Fruit fly (Drosophila melanogaster) whole organism, embryonic: ENCODE results near the gene CG4230.

Source experiments
- Atf3 ChIP-seq: fragments of 200-800 bp; sonication (Bioruptor generic); optimal IDR thresholded peaks from 3 replicates; lab custom pipeline; 2016; ENCODE audit warnings: missing biosample characterization, missing genetic modification characterization
- BEAF-32 ChIP-seq: fragments of 200-800 bp; sonication (Bioruptor generic); optimal IDR thresholded peaks from 3 replicates; lab custom pipeline; 2017; ENCODE audit warnings: missing biosample characterization, missing genetic modification characterization, mild to moderate bottlenecking, moderate library complexity, missing genetic modification reagents
- CG10462 ChIP-seq: fragments of 200-800 bp; sonication (Bioruptor generic); optimal IDR thresholded peaks from 2 replicates; lab custom pipeline; 2016; ENCODE audit warnings: missing biosample characterization, missing genetic modification characterization
- CG11247 ChIP-seq: fragments of 200-800 bp; sonication (Bioruptor generic); IDR thresholded peaks from 2 replicates; pipeline ENCODE4 v1.3.6; 2022; ENCODE audit warnings: missing biosample characterization, missing genetic modification characterization
- CG12391 ChIP-seq: fragments of 200-800 bp; sonication (Bioruptor generic); optimal IDR thresholded peaks from 3 replicates; lab custom pipeline; 2018; ENCODE audit warnings: missing biosample characterization, mild to moderate bottlenecking, missing genetic modification characterization, moderate library complexity
- CG12942 ChIP-seq: fragments of 200-800 bp; sonication (Bioruptor generic); optimal IDR thresholded peaks from 3 replicates; lab custom pipeline; 2016; ENCODE audit warnings: missing biosample characterization, missing genetic modification characterization
- CG14710 ChIP-seq: fragments of 200-800 bp; sonication (Bioruptor generic); optimal IDR thresholded peaks from 3 replicates; lab custom pipeline; 2019; ENCODE audit warnings: missing biosample characterization, mild to moderate bottlenecking, missing genetic modification characterization, moderate library complexity
- CG14860 ChIP-seq: fragments of 200-800 bp; sonication (Bioruptor generic); IDR thresholded peaks from 3 replicates; pipeline ENCODE4 v1.3.6; 2022; ENCODE audit warnings: missing biosample characterization, missing genetic modification characterization; ENCODE audit not compliant: partially characterized antibody
- CG15514 ChIP-seq: fragments of 200-800 bp; sonication (Bioruptor generic); optimal IDR thresholded peaks from 3 replicates; lab custom pipeline; 2017; ENCODE audit warnings: missing biosample characterization, missing genetic modification characterization, mild to moderate bottlenecking, moderate library complexity, missing genetic modification reagents
- CG15601 ChIP-seq: fragments of 200-800 bp; sonication (Bioruptor generic); optimal IDR thresholded peaks from 3 replicates; lab custom pipeline; 2019; ENCODE audit warnings: missing biosample characterization, mild to moderate bottlenecking, missing genetic modification characterization, moderate library complexity
- CG16813 ChIP-seq: fragments of 200-800 bp; sonication (Bioruptor generic); IDR thresholded peaks from 3 replicates; pipeline ENCODE4 v1.3.6; 2022; ENCODE audit warnings: missing biosample characterization, missing genetic modification characterization; ENCODE audit not compliant: partially characterized antibody
- CG17829 ChIP-seq: fragments of 200-800 bp; optimal IDR thresholded peaks from 2 replicates; lab custom pipeline; 2019; ENCODE audit warnings: missing biosample characterization, mild to moderate bottlenecking, missing genetic modification characterization, moderate library complexity
- CG18262 ChIP-seq: fragments of 200-800 bp; optimal IDR thresholded peaks from 3 replicates; lab custom pipeline; 2019; ENCODE audit warnings: missing biosample characterization, mild to moderate bottlenecking, missing genetic modification characterization, moderate library complexity
- CG30020 ChIP-seq: fragments of 200-800 bp; optimal IDR thresholded peaks from 2 replicates; lab custom pipeline; 2019; ENCODE audit warnings: missing biosample characterization, mild to moderate bottlenecking, missing genetic modification characterization, moderate library complexity
- CG31441 ChIP-seq: fragments of 200-800 bp; sonication (Bioruptor generic); IDR thresholded peaks from 2 replicates; pipeline ENCODE4 v1.3.6; 2022; ENCODE audit warnings: missing biosample characterization, missing genetic modification characterization
- CG32767 ChIP-seq: fragments of 200-800 bp; sonication (Bioruptor generic); IDR thresholded peaks from 2 replicates; pipeline ENCODE4 v1.3.6; 2022; ENCODE audit warnings: missing biosample characterization, missing genetic modification characterization
- CG34376 ChIP-seq: fragments of 200-800 bp; sonication (Bioruptor generic); optimal IDR thresholded peaks from 2 replicates; lab custom pipeline; 2018; ENCODE audit warnings: missing biosample characterization, mild to moderate bottlenecking, missing genetic modification characterization
- CG4617 ChIP-seq: fragments of 200-800 bp; sonication (Bioruptor generic); optimal IDR thresholded peaks from 3 replicates; lab custom pipeline; 2016; ENCODE audit warnings: missing biosample characterization, missing genetic modification characterization, borderline replicate concordance
- CG4854 ChIP-seq: fragments of 200-800 bp; sonication (Bioruptor generic); optimal IDR thresholded peaks from 2 replicates; lab custom pipeline; 2016; ENCODE audit warnings: missing biosample characterization, missing genetic modification characterization, inconsistent platforms
- CG6272 ChIP-seq: fragments of 200-800 bp; sonication (Bioruptor generic); IDR thresholded peaks from 2 replicates; pipeline ENCODE4 v1.3.6; 2022; ENCODE audit warnings: missing biosample characterization, missing genetic modification characterization
- CG6791 ChIP-seq: fragments of 200-800 bp; sonication (Bioruptor generic); IDR thresholded peaks from 3 replicates; pipeline ENCODE4 v1.3.6; 2022; ENCODE audit warnings: missing biosample characterization, missing genetic modification characterization; ENCODE audit not compliant: partially characterized antibody
- CG7987 ChIP-seq: fragments of 200-800 bp; sonication (Bioruptor generic); optimal IDR thresholded peaks from 2 replicates; lab custom pipeline; 2018; ENCODE audit warnings: missing biosample characterization, mild to moderate bottlenecking, missing genetic modification characterization, moderate library complexity
- CG9797 ChIP-seq: fragments of 200-800 bp; sonication (Bioruptor generic); optimal IDR thresholded peaks from 3 replicates; lab custom pipeline; 2018; ENCODE audit warnings: missing biosample characterization, mild to moderate bottlenecking, missing genetic modification characterization
- CHES-1-like ChIP-seq: fragments of 200-800 bp; sonication (Bioruptor generic); optimal IDR thresholded peaks from 2 replicates; lab custom pipeline; 2016; ENCODE audit warnings: missing biosample characterization, missing genetic modification characterization
- CTCF ChIP-seq: fragments of 200-800 bp; sonication (Bioruptor generic); optimal IDR thresholded peaks from 2 replicates; lab custom pipeline; 2017; ENCODE audit warnings: missing biosample characterization, mild to moderate bottlenecking, missing genetic modification characterization, moderate library complexity
- Dll ChIP-seq: fragments of 200-800 bp; sonication (Bioruptor generic); IDR thresholded peaks from 4 replicates; pipeline ENCODE4 v1.3.6; 2022; ENCODE audit warnings: missing biosample characterization, missing genetic modification characterization; ENCODE audit not compliant: partially characterized antibody
- Ets97D ChIP-seq: fragments of 200-800 bp; sonication (Bioruptor generic); optimal IDR thresholded peaks from 3 replicates; lab custom pipeline; 2016; ENCODE audit warnings: missing biosample characterization, missing genetic modification characterization
- Hmr ChIP-seq: fragments of 200-800 bp; sonication (Bioruptor generic); optimal IDR thresholded peaks from 3 replicates; lab custom pipeline; 2017; ENCODE audit warnings: mild to moderate bottlenecking, missing biosample characterization, missing genetic modification reagents, missing genetic modification characterization
- Med ChIP-seq: fragments of 200-800 bp; sonication (Bioruptor generic); peaks from one replicate; lab custom pipeline; 2016; ENCODE audit warnings: missing biosample characterization, missing genetic modification characterization, mild to moderate bottlenecking, inconsistent platforms, moderate library complexity
- Myb ChIP-seq: fragments of 200-800 bp; sonication (Bioruptor generic); optimal IDR thresholded peaks from 2 replicates; lab custom pipeline; 2016; ENCODE audit warnings: missing biosample characterization, missing genetic modification characterization
- PHDP ChIP-seq: fragments of 200-800 bp; sonication (Bioruptor generic); optimal IDR thresholded peaks from 3 replicates; lab custom pipeline; 2018; ENCODE audit warnings: missing biosample characterization, mild to moderate bottlenecking, missing genetic modification characterization, moderate library complexity
- Pdp1 ChIP-seq, 2 experiments: fragments of 200-800 bp; sonication (Bioruptor generic); optimal IDR thresholded peaks; 3 replicates each; lab custom pipeline; 2016; ENCODE audit warnings: missing biosample characterization in 2 of 2, missing genetic modification characterization in 2 of 2, mild to moderate bottlenecking in 1 of 2, moderate library complexity in 1 of 2
- Rfx ChIP-seq: fragments of 200-800 bp; sonication (Bioruptor generic); IDR thresholded peaks from 2 replicates; pipeline ENCODE4 v1.3.6; 2022; ENCODE audit warnings: missing biosample characterization, missing genetic modification characterization
- YL-1 ChIP-seq: fragments of 200-800 bp; sonication (Bioruptor generic); optimal IDR thresholded peaks from 3 replicates; lab custom pipeline; 2017; ENCODE audit warnings: missing biosample characterization, mild to moderate bottlenecking, missing genetic modification characterization
- ara ChIP-seq: fragments of 200-800 bp; sonication (Bioruptor generic); IDR thresholded peaks from 2 replicates; pipeline ENCODE4 v1.3.6; 2022; ENCODE audit warnings: missing biosample characterization, missing genetic modification characterization
- br ChIP-seq: fragments of >200 bp; optimal IDR thresholded peaks from 2 replicates; lab custom pipeline; 2017
- cad ChIP-seq: fragments of >200 bp; optimal IDR thresholded peaks from 2 replicates; lab custom pipeline; 2017; ENCODE audit warnings: missing biosample characterization, missing genetic modification characterization
- chif ChIP-seq, 2 experiments: fragments of 200-800 bp; sonication (Bioruptor generic); optimal IDR thresholded peaks; 3 replicates each; lab custom pipeline; 2016; ENCODE audit warnings: missing biosample characterization in 2 of 2, missing genetic modification characterization in 2 of 2
- crp ChIP-seq, 2 experiments: fragments of 200-800 bp; sonication (Bioruptor generic); optimal IDR thresholded peaks; 2 replicates in 1 of 2; 3 replicates in 1 of 2; lab custom pipeline; 2017; ENCODE audit warnings: missing biosample characterization in 2 of 2, missing genetic modification characterization in 2 of 2, mild to moderate bottlenecking in 1 of 2, moderate library complexity in 1 of 2
- disco-r ChIP-seq: fragments of 200-800 bp; sonication (Bioruptor generic); optimal IDR thresholded peaks from 2 replicates; lab custom pipeline; 2016; ENCODE audit warnings: missing biosample characterization, missing genetic modification characterization
- dm ChIP-seq: fragments of 200-800 bp; sonication (Bioruptor generic); optimal IDR thresholded peaks from 3 replicates; lab custom pipeline; 2016; ENCODE audit warnings: missing biosample characterization, missing genetic modification characterization
- ftz-f1 ChIP-seq: fragments of 200-800 bp; sonication (Bioruptor generic); optimal IDR thresholded peaks from 2 replicates; lab custom pipeline; 2016; ENCODE audit warnings: missing biosample characterization, missing genetic modification characterization
- gfzf ChIP-seq: fragments of 200-800 bp; sonication (Bioruptor generic); optimal IDR thresholded peaks from 2 replicates; lab custom pipeline; 2016; ENCODE audit warnings: missing biosample characterization, mild to moderate bottlenecking, missing genetic modification characterization, moderate library complexity
- grau ChIP-seq: fragments of 200-800 bp; optimal IDR thresholded peaks from 3 replicates; lab custom pipeline; 2019; ENCODE audit warnings: missing biosample characterization, mild to moderate bottlenecking, missing genetic modification characterization, moderate library complexity
- nmo ChIP-seq: fragments of 200-800 bp; sonication (Bioruptor generic); optimal IDR thresholded peaks from 2 replicates; lab custom pipeline; 2018; ENCODE audit warnings: missing biosample characterization, mild to moderate bottlenecking, missing genetic modification characterization, moderate library complexity
- sd ChIP-seq: fragments of 200-800 bp; sonication (Bioruptor generic); optimal IDR thresholded peaks from 3 replicates; lab custom pipeline; 2018; ENCODE audit warnings: missing biosample characterization, mild to moderate bottlenecking, missing genetic modification characterization, moderate library complexity
- sima ChIP-seq: fragments of 200-800 bp; sonication (Bioruptor generic); optimal IDR thresholded peaks from 2 replicates; lab custom pipeline; 2016; ENCODE audit warnings: missing biosample characterization, missing genetic modification characterization
- sna ChIP-seq: fragments of 200-800 bp; sonication (Bioruptor generic); IDR thresholded peaks from 2 replicates; pipeline ENCODE4 v1.3.6; 2022; ENCODE audit warnings: missing biosample characterization, missing genetic modification characterization; ENCODE audit not compliant: partially characterized antibody
- vfl ChIP-seq: fragments of 200-800 bp; sonication (Bioruptor generic); optimal IDR thresholded peaks from 2 replicates; lab custom pipeline; 2016; ENCODE audit warnings: missing biosample characterization, missing genetic modification characterization
- wek ChIP-seq: fragments of 200-800 bp; sonication (Bioruptor generic); optimal IDR thresholded peaks from 3 replicates; lab custom pipeline; 2018; ENCODE audit warnings: missing biosample characterization, mild to moderate bottlenecking, missing genetic modification characterization, moderate library complexity

CG4230 gene

DNA sequence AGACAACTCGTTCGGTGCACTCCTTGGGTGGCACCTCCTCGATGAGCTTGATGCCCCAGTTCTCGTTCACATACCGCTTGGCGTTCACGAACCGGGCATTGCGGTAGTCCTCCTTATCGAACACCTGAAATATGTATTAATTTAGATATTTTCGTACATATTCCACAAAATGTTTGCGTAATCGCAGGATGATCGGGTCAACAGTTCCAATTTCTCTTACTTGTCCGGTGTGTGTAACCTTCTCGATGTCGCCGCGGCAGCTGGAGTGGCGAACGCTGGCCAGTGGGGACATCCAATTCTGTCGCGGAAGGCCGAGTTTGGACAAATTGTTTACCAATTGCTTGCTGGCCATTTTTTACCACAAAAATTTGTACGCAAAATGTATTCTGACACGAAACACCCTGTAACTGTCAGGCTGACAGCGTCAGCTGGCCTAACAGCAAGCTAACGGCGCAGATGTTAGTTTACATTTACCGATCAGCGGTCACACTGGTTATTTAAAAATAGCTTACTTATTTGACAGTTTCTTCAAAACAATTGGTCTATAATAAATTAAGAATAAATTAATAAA lies 3.8 kb downstream of the CG4230 start, which contains the start of gene ND-13A:
TSS of gene ND-13A (minus strand) at position 499 of the 571 bp plus-strand sequence.
- TF ChIP-seq CG15514 (GFP tag; lab: Kevin White, UChicago) (peak; percentile 44), PHDP (tag; lab: Kevin White, UChicago) (no peak), CG15601 (tag; lab: Kevin White, UChicago) (peak; percentile 9), grau (tag; lab: Kevin White, UChicago) (no peak), CG4854 (GFP tag; lab: Kevin White, UChicago) (no peak), CG31441 (GFP tag; lab: Robert Waterston, UW) (0 out of 2 replicates have a peak, but pooled peaks have one; percentile 22), wek (GFP tag; lab: Kevin White, UChicago) (peak; percentile 7), BEAF-32 (GFP tag; lab: Kevin White, UChicago) (peak; percentile 18), CG7987 (GFP tag; lab: Kevin White, UChicago) (peak; percentile 44), CG14860 (GFP tag; lab: Robert Waterston, UW) (no peak), cad (GFP tag; lab: Kevin White, UChicago) (peak; percentile 63), CG17829 (tag; lab: Kevin White, UChicago) (no peak), Hmr (GFP tag; lab: Kevin White, UChicago) (peak; percentile 22), nmo (GFP tag; lab: Kevin White, UChicago) (peak; percentile 9), CG11247 (GFP tag; lab: Robert Waterston, UW) (no peak), CG32767 (GFP tag; lab: Robert Waterston, UW) (no peak), CG14710 (tag; lab: Kevin White, UChicago) (peak; percentile 13), sima (GFP tag; lab: Kevin White, UChicago) (no peak), sd (tag; lab: Kevin White, UChicago) (peak; percentile 13), CTCF (no peak), vfl (GFP tag; lab: Kevin White, UChicago) (no peak), CG18262 (no peak), chif (GFP tag; optimal IDR thresholded peaks at IDR 0.05; lab: Kevin White, UChicago) (no peak), Pdp1 (GFP tag; optimal IDR thresholded peaks at IDR 0.05; lab: Kevin White, UChicago) (peak in 1 of 2 experiments; percentile 93), ara (no peak), Myb (GFP tag; lab: Kevin White, UChicago) (peak; percentile 18), dm (GFP tag; lab: Kevin White, UChicago) (no peak), Rfx (GFP tag; lab: Robert Waterston, UW) (no peak), CG12391 (peak; percentile 4), CG4617 (peak; percentile 53), Atf3 (GFP tag; lab: Kevin White, UChicago) (no peak), CG30020 (tag; lab: Kevin White, UChicago) (peak; percentile 25), sna (peak; percentile 35; the same call in 1 of the 2 replicates), br (lab: Kevin White, UChicago) (no peak), CG16813 (GFP tag; lab: Robert Waterston, UW) (no peak), disco-r (no peak), CHES-1-like (GFP tag; lab: Kevin White, UChicago) (no peak), gfzf (peak; percentile 25), CG6791 (GFP tag; lab: Robert Waterston, UW) (peak; percentile 35; the same call in 1 of the 3 replicates), CG6272 (GFP tag; lab: Robert Waterston, UW) (no peak), Dll (GFP tag; lab: Robert Waterston, UW) (0 out of 4 replicates have a peak, but pooled peaks have one; percentile 34), Ets97D (GFP tag; lab: Kevin White, UChicago) (peak; percentile 24), crp (GFP tag; optimal IDR thresholded peaks at IDR 0.05; lab: Kevin White, UChicago) (peak; percentile 36 to 92), CG34376 (GFP tag; lab: Kevin White, UChicago) (no peak), CG10462 (GFP tag; lab: Kevin White, UChicago) (peak; percentile 11), ftz-f1 (GFP tag; lab: Kevin White, UChicago) (no peak), YL-1 (peak; percentile 67), CG12942 (GFP tag; lab: Kevin White, UChicago) (no peak), Med (peak; percentile 47), CG9797 (GFP tag; lab: Kevin White, UChicago) (peak; percentile 61)
